Fruit fly (Drosophila melanogaster) whole organism, embryonic: ENCODE data around the gene CG15043.

ENCODE experiments used
- Antp ChIP-seq: fragments of 200-800 bp; sonication (Bioruptor generic); optimal IDR thresholded peaks from 3 replicates; lab custom pipeline; 2016; ENCODE audit warnings: missing biosample characterization, missing genetic modification characterization
- Awh ChIP-seq: fragments of 200-800 bp; sonication (Bioruptor generic); IDR thresholded peaks from 2 replicates; pipeline ENCODE4, ENCODE4 v1.3.6; 2022; ENCODE audit warnings: missing biosample characterization, missing genetic modification characterization
- B-H2 ChIP-seq: fragments of 200-800 bp; sonication (Bioruptor generic); optimal IDR thresholded peaks from 2 replicates; lab custom pipeline; 2018; ENCODE audit warnings: missing biosample characterization, mild to moderate bottlenecking, missing genetic modification characterization
- CG1024 ChIP-seq: fragments of 200-800 bp; sonication (Bioruptor generic); IDR thresholded peaks from 2 replicates; pipeline ENCODE4 v1.3.6; 2022; ENCODE audit warnings: missing biosample characterization, missing genetic modification characterization
- CG10321 ChIP-seq: fragments of 200-800 bp; sonication (Bioruptor generic); IDR thresholded peaks from 2 replicates; pipeline ENCODE4 v1.3.6; 2022; ENCODE audit warnings: missing biosample characterization, missing genetic modification characterization
- CG10654 ChIP-seq: fragments of 200-800 bp; sonication (Bioruptor generic); optimal IDR thresholded peaks from 2 replicates; lab custom pipeline; 2016; ENCODE audit warnings: missing biosample characterization, missing genetic modification characterization
- CG11504 ChIP-seq: fragments of 200-800 bp; sonication (Bioruptor generic); optimal IDR thresholded peaks from 3 replicates; lab custom pipeline; 2019; ENCODE audit warnings: missing biosample characterization, mild to moderate bottlenecking, missing genetic modification characterization, moderate library complexity
- CG12942 ChIP-seq: fragments of 200-800 bp; sonication (Bioruptor generic); optimal IDR thresholded peaks from 3 replicates; lab custom pipeline; 2016; ENCODE audit warnings: missing biosample characterization, missing genetic modification characterization
- CG14965 ChIP-seq: fragments of 200-800 bp; sonication (Bioruptor generic); optimal IDR thresholded peaks from 2 replicates; lab custom pipeline; 2016; ENCODE audit warnings: missing biosample characterization, missing genetic modification characterization, borderline replicate concordance
- CG16813 ChIP-seq: fragments of 200-800 bp; sonication (Bioruptor generic); IDR thresholded peaks from 3 replicates; pipeline ENCODE4 v1.3.6; 2022; ENCODE audit warnings: missing biosample characterization, missing genetic modification characterization; ENCODE audit not compliant: partially characterized antibody
- CG17328 ChIP-seq: fragments of 200-800 bp; sonication (Bioruptor generic); IDR thresholded peaks from 2 replicates; pipeline ENCODE4 v1.3.6; 2022; ENCODE audit warnings: missing biosample characterization, missing genetic modification characterization
- CG18011 ChIP-seq: fragments of 200-800 bp; sonication (Bioruptor generic); optimal IDR thresholded peaks from 2 replicates; lab custom pipeline; 2017; ENCODE audit warnings: missing biosample characterization, missing genetic modification characterization, mild to moderate bottlenecking, moderate library complexity, missing genotype
- CG3995 ChIP-seq: fragments of 200-800 bp; sonication (Bioruptor generic); optimal IDR thresholded peaks from 3 replicates; lab custom pipeline; 2016; ENCODE audit warnings: missing biosample characterization, missing genetic modification characterization
- CG4617 ChIP-seq: fragments of 200-800 bp; sonication (Bioruptor generic); optimal IDR thresholded peaks from 3 replicates; lab custom pipeline; 2016; ENCODE audit warnings: missing biosample characterization, missing genetic modification characterization, borderline replicate concordance
- CG5180 ChIP-seq: fragments of 200-800 bp; sonication (Bioruptor generic); optimal IDR thresholded peaks from 3 replicates; lab custom pipeline; 2017; ENCODE audit warnings: missing biosample characterization, missing genetic modification characterization, mild to moderate bottlenecking, moderate library complexity, missing genetic modification reagents
- CG6175 ChIP-seq: fragments of 200-800 bp; sonication (Bioruptor generic); IDR thresholded peaks from 3 replicates; pipeline ENCODE4 v1.3.6; 2022; ENCODE audit warnings: missing biosample characterization, missing genetic modification characterization
- CG6683 ChIP-seq: fragments of 200-800 bp; sonication (Bioruptor generic); optimal IDR thresholded peaks from 2 replicates; lab custom pipeline; 2017; ENCODE audit warnings: missing biosample characterization, mild to moderate bottlenecking, missing genetic modification characterization, missing genetic modification reagents
- CG6813 ChIP-seq: fragments of 200-800 bp; sonication (Bioruptor generic); optimal IDR thresholded peaks from 2 replicates; lab custom pipeline; 2017; ENCODE audit warnings: missing biosample characterization, missing genetic modification characterization, mild to moderate bottlenecking, moderate library complexity, missing genetic modification reagents
- CG8089 ChIP-seq: fragments of 200-800 bp; sonication (Bioruptor generic); optimal IDR thresholded peaks from 3 replicates; lab custom pipeline; 2016; ENCODE audit warnings: missing biosample characterization, missing genetic modification characterization
- CG8924 ChIP-seq: fragments of 200-800 bp; optimal IDR thresholded peaks from 3 replicates; lab custom pipeline; 2019; ENCODE audit warnings: missing biosample characterization, mild to moderate bottlenecking, missing genetic modification characterization, moderate library complexity
- CG9215 ChIP-seq: fragments of 200-800 bp; sonication (Bioruptor generic); IDR thresholded peaks from 2 replicates; pipeline ENCODE4 v1.3.6; 2022; ENCODE audit warnings: missing biosample characterization, missing genetic modification characterization
- Chrac-16 ChIP-seq: fragments of 200-800 bp; sonication (Bioruptor generic); optimal IDR thresholded peaks from 3 replicates; lab custom pipeline; 2016; ENCODE audit warnings: missing biosample characterization, missing genetic modification characterization
- CkIIα-i1 ChIP-seq: fragments of 200-800 bp; sonication (Bioruptor generic); IDR thresholded peaks from 2 replicates; pipeline ENCODE4 v1.3.6; 2022; ENCODE audit warnings: missing biosample characterization, missing genetic modification characterization
- Dref ChIP-seq: fragments of 200-800 bp; sonication (Bioruptor generic); IDR thresholded peaks from 2 replicates; pipeline ENCODE4 v1.3.6; 2022; ENCODE audit warnings: missing biosample characterization, missing genetic modification characterization
- Drgx ChIP-seq: fragments of 200-800 bp; sonication (Bioruptor generic); IDR thresholded peaks from 2 replicates; pipeline ENCODE4 v1.3.6; 2022; ENCODE audit warnings: missing biosample characterization, missing genetic modification characterization
- ERR ChIP-seq: fragments of 200-800 bp; sonication (Bioruptor generic); optimal IDR thresholded peaks from 2 replicates; lab custom pipeline; 2016; ENCODE audit warnings: missing biosample characterization, missing genetic modification characterization
- HLH4C ChIP-seq: fragments of 200-800 bp; sonication (Bioruptor generic); IDR thresholded peaks from 3 replicates; pipeline ENCODE4 v1.3.6; 2022; ENCODE audit warnings: missing biosample characterization, missing genetic modification characterization; ENCODE audit not compliant: partially characterized antibody
- HLHmδ ChIP-seq: fragments of 200-800 bp; sonication (Bioruptor generic); optimal IDR thresholded peaks from 2 replicates; lab custom pipeline; 2018; ENCODE audit warnings: missing biosample characterization, mild to moderate bottlenecking, missing genetic modification characterization, moderate library complexity
- MBD-R2 ChIP-seq: fragments of 200-800 bp; sonication (Bioruptor generic); IDR thresholded peaks from 2 replicates; pipeline ENCODE4 v1.3.6; 2022; ENCODE audit warnings: missing biosample characterization, missing genetic modification characterization
- Mes4 ChIP-seq: fragments of 200-800 bp; sonication (Bioruptor generic); optimal IDR thresholded peaks from 2 replicates; lab custom pipeline; 2016; ENCODE audit warnings: missing biosample characterization, missing genetic modification characterization
- NFAT ChIP-seq: fragments of 200-800 bp; sonication (Bioruptor generic); IDR thresholded peaks from 2 replicates; pipeline ENCODE4 v1.3.6; 2022; ENCODE audit warnings: missing biosample characterization, missing genetic modification characterization
- Oli ChIP-seq: fragments of 200-800 bp; sonication (Bioruptor generic); optimal IDR thresholded peaks from 2 replicates; lab custom pipeline; 2018; ENCODE audit warnings: missing biosample characterization, mild to moderate bottlenecking, missing genetic modification characterization, moderate library complexity
- Poxn ChIP-seq: fragments of 200-800 bp; sonication (Bioruptor generic); IDR thresholded peaks from 2 replicates; pipeline ENCODE4 v1.3.6; 2022; ENCODE audit warnings: missing biosample characterization, missing genetic modification characterization
- Sin3A ChIP-seq: fragments of >200 bp; optimal IDR thresholded peaks from 2 replicates; lab custom pipeline; 2018
- Sox100B ChIP-seq: fragments of 200-800 bp; sonication (Bioruptor generic); optimal IDR thresholded peaks from 3 replicates; lab custom pipeline; 2018; ENCODE audit warnings: missing biosample characterization, mild to moderate bottlenecking, missing genetic modification characterization
- ap ChIP-seq: fragments of 200-800 bp; sonication (Bioruptor generic); IDR thresholded peaks from 2 replicates; pipeline ENCODE4 v1.3.6; 2022; ENCODE audit warnings: missing biosample characterization, missing genetic modification characterization
- bcd ChIP-seq: fragments of 200-800 bp; sonication (Bioruptor generic); optimal IDR thresholded peaks from 2 replicates; lab custom pipeline; 2017; ENCODE audit warnings: missing biosample characterization, mild to moderate bottlenecking, missing genetic modification characterization
- br ChIP-seq: fragments of >200 bp; optimal IDR thresholded peaks from 2 replicates; lab custom pipeline; 2017
- cwo ChIP-seq: fragments of 200-800 bp; sonication (Bioruptor generic); optimal IDR thresholded peaks from 3 replicates; lab custom pipeline; 2017; ENCODE audit warnings: missing biosample characterization, missing genetic modification characterization, mild to moderate bottlenecking, moderate library complexity, missing genetic modification reagents
- dmrt99B ChIP-seq: fragments of 200-800 bp; sonication (Bioruptor generic); optimal IDR thresholded peaks from 2 replicates; lab custom pipeline; 2018; ENCODE audit warnings: missing biosample characterization, mild to moderate bottlenecking, missing genetic modification characterization, moderate library complexity
- eve ChIP-seq, 2 experiments: fragments of >200 bp; optimal IDR thresholded peaks; 2 replicates each; lab custom pipeline; 2017; ENCODE audit warnings: missing biosample characterization in 2 of 2, missing genetic modification characterization in 2 of 2
- eyg ChIP-seq: fragments of 200-800 bp; sonication (Bioruptor generic); optimal IDR thresholded peaks from 3 replicates; lab custom pipeline; 2016; ENCODE audit warnings: missing biosample characterization, missing genetic modification characterization
- gsb ChIP-seq: fragments of 200-800 bp; sonication (Bioruptor generic); IDR thresholded peaks from 2 replicates; pipeline ENCODE4 v1.3.6; 2022; ENCODE audit warnings: missing biosample characterization, missing genetic modification characterization
- kni ChIP-seq: fragments of 200-800 bp; sonication (Bioruptor generic); optimal IDR thresholded peaks from 3 replicates; lab custom pipeline; 2017; ENCODE audit warnings: mild to moderate bottlenecking, missing biosample characterization, missing genetic modification reagents, missing genetic modification characterization
- lbe ChIP-seq: fragments of 200-800 bp; sonication (Bioruptor generic); optimal IDR thresholded peaks from 2 replicates; lab custom pipeline; 2016; ENCODE audit warnings: missing biosample characterization, mild to moderate bottlenecking, missing genetic modification characterization
- p53 ChIP-seq: fragments of 200-800 bp; sonication (Bioruptor generic); optimal IDR thresholded peaks from 2 replicates; lab custom pipeline; 2016; ENCODE audit warnings: missing biosample characterization, missing genetic modification characterization
- pita ChIP-seq: fragments of 200-800 bp; sonication (Bioruptor generic); optimal IDR thresholded peaks from 2 replicates; lab custom pipeline; 2017; ENCODE audit warnings: missing biosample characterization, mild to moderate bottlenecking, missing genetic modification characterization
- ranshi ChIP-seq: fragments of 200-800 bp; sonication (Bioruptor generic); IDR thresholded peaks from 2 replicates; pipeline ENCODE4 v1.3.6; 2022; ENCODE audit warnings: missing biosample characterization, missing genetic modification characterization
- sna ChIP-seq: fragments of 200-800 bp; sonication (Bioruptor generic); IDR thresholded peaks from 2 replicates; pipeline ENCODE4 v1.3.6; 2022; ENCODE audit warnings: missing biosample characterization, missing genetic modification characterization; ENCODE audit not compliant: partially characterized antibody
- stc ChIP-seq: fragments of 200-800 bp; sonication (Bioruptor generic); IDR thresholded peaks from 2 replicates; pipeline ENCODE4 v1.3.6; 2022; ENCODE audit warnings: missing biosample characterization, missing genetic modification characterization
- trem ChIP-seq: fragments of 200-800 bp; optimal IDR thresholded peaks from 3 replicates; lab custom pipeline; 2019; ENCODE audit warnings: missing biosample characterization, mild to moderate bottlenecking, missing genetic modification characterization, moderate library complexity
- unc-4 ChIP-seq: fragments of 200-800 bp; sonication (Bioruptor generic); IDR thresholded peaks from 2 replicates; pipeline ENCODE4 v1.3.6; 2022; ENCODE audit warnings: missing biosample characterization, missing genetic modification characterization; ENCODE audit not compliant: partially characterized antibody

Gene CG15043

DNA sequence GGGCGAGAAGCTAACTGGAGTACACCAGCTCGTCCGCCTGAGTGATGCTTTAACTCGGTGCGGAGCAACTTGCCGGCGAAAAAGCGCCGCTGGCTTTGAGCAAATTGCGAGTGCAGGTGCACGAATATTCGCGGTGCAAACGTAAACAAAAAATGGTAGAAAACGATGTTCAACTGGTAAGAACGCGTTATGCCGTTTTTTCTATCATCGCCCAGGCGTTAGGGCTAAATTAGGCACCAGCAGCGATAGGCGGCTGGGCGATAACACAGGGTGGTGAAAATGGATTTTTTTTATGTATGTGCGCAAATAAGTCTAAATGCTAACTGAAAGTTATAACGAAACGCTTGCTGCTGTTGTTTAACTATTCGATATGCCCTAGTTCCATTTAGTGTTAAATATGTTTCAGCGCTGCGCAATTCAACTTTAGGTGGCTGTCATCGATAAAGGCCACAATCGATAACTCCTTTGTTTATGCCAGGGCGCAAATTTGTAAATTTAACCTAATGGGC is 5.8 kb upstream of the CG15043 start, which contains the start of the genes Pgant7 and Xrcc2 (continued):
- TF ChIP-seq CG8924 (tag; lab: Kevin White, UChicago) = no peak
- no peak for TF ChIP-seq CG10654
- TF ChIP-seq lbe = no peak
- no peak for TF ChIP-seq p53
- no peak for TF ChIP-seq stc (GFP tag; lab: Robert Waterston, UW)
- no peak for TF ChIP-seq B-H2 (GFP tag; lab: Kevin White, UChicago)
- TF ChIP-seq eyg (GFP tag; lab: Kevin White, UChicago) = no peak
- no peak for TF ChIP-seq Poxn
- TF ChIP-seq Mes4 = no peak
- TF ChIP-seq bcd = no peak
- TF ChIP-seq CG8089 (GFP tag; lab: Kevin White, UChicago) = no peak
- peak; percentile 73 for TF ChIP-seq CG11504 (tag; lab: Kevin White, UChicago)
- TF ChIP-seq unc-4 (GFP tag; lab: Robert Waterston, UW) = peak; percentile 69; the same call in 1 of the 2 replicates
- no peak for TF ChIP-seq Awh (GFP tag; lab: Robert Waterston, UW)
- no peak for TF ChIP-seq CG3995 (GFP tag; lab: Kevin White, UChicago)
- no peak for TF ChIP-seq CG1024 (GFP tag; lab: Robert Waterston, UW)
- TF ChIP-seq CG6175 (GFP tag; lab: Robert Waterston, UW) = no peak
- TF ChIP-seq CG18011 (GFP tag; lab: Kevin White, UChicago) = no peak
- TF ChIP-seq CG16813 = peak; percentile 75; the same call in 2 of the 3 replicates
- no peak for TF ChIP-seq Chrac-16 (GFP tag; lab: Kevin White, UChicago)
- peak; percentile 65; the same call in 1 of the 2 replicates for TF ChIP-seq MBD-R2
- TF ChIP-seq HLH4C (GFP tag; lab: Robert Waterston, UW) = peak; percentile 85
- TF ChIP-seq ranshi (GFP tag; lab: Robert Waterston, UW) = no peak
- peak; percentile 71 for TF ChIP-seq Dref
- TF ChIP-seq br (lab: Kevin White, UChicago) = no peak
- TF ChIP-seq sna (GFP tag; lab: Robert Waterston, UW) = peak; percentile 76
- no peak for TF ChIP-seq NFAT
- TF ChIP-seq CG6813 = no peak
- no peak for TF ChIP-seq Sox100B (GFP tag; lab: Kevin White, UChicago)
- TF ChIP-seq CG10321 = no peak
- TF ChIP-seq CG12942 = no peak
- no peak for TF ChIP-seq ERR (GFP tag; lab: Kevin White, UChicago)
- TF ChIP-seq dmrt99B (tag; lab: Kevin White, UChicago) = no peak
- TF ChIP-seq HLHmδ = no peak
- TF ChIP-seq CG6683 = no peak
- TF ChIP-seq CG9215 (GFP tag; lab: Robert Waterston, UW) = no peak
- no peak for TF ChIP-seq CG17328
- TF ChIP-seq Sin3A (lab: Kevin White, UChicago) = peak; percentile 85
- no peak for TF ChIP-seq Antp (GFP tag; lab: Kevin White, UChicago)
- peak; percentile 42 for TF ChIP-seq CG4617 (GFP tag; lab: Kevin White, UChicago)
- no peak for TF ChIP-seq kni (GFP tag; lab: Kevin White, UChicago)
- no peak for TF ChIP-seq Drgx (GFP tag; lab: Robert Waterston, UW)
- TF ChIP-seq ap (GFP tag; lab: Robert Waterston, UW) = no peak
- no peak for TF ChIP-seq Oli (tag; lab: Kevin White, UChicago)
- peak; percentile 56 for TF ChIP-seq trem (tag; lab: Kevin White, UChicago)
- no peak for TF ChIP-seq eve (GFP tag; optimal IDR thresholded peaks at IDR 0.05; lab: Kevin White, UChicago)
- no peak for TF ChIP-seq CG14965 (GFP tag; lab: Kevin White, UChicago)
- TF ChIP-seq pita (GFP tag; lab: Kevin White, UChicago) = peak; percentile 25
- TF ChIP-seq gsb (GFP tag; lab: Robert Waterston, UW) = no peak
- no peak for TF ChIP-seq CkIIα-i1 (GFP tag; lab: Robert Waterston, UW)
- peak; percentile 43 for TF ChIP-seq CG5180 (GFP tag; lab: Kevin White, UChicago)
- no peak for TF ChIP-seq cwo (GFP tag; lab: Kevin White, UChicago)
